Worm (Caenorhabditis elegans) whole organism, late embryonic: Measurements from ENCODE around the gene irld-38.

Source experiments
- F13H6.1 ChIP-seq: sonication (generic microtip); optimal IDR thresholded peaks from 2 replicates; lab custom pipeline; 2016; ENCODE audit warnings: missing genetic modification characterization, missing compliant biosample characterization
- ahr-1 ChIP-seq: sonication (generic microtip); optimal IDR thresholded peaks from 2 replicates; lab custom pipeline; 2016; ENCODE audit warnings: missing genetic modification characterization, missing compliant biosample characterization
- ceh-6 ChIP-seq: fragments of 200-800 bp; sonication (Bioruptor generic); optimal IDR thresholded peaks from 2 replicates; lab custom pipeline; 2018; ENCODE audit warnings: mild to moderate bottlenecking, missing genetic modification characterization, missing compliant biosample characterization
- elt-2 ChIP-seq: sonication (generic microtip); optimal IDR thresholded peaks from 2 replicates; lab custom pipeline; 2016; ENCODE audit warnings: missing genetic modification reagents, missing genetic modification characterization, missing compliant biosample characterization
- ets-4 ChIP-seq: sonication (generic microtip); optimal IDR thresholded peaks from 2 replicates; lab custom pipeline; 2016; ENCODE audit warnings: missing genetic modification characterization, missing compliant biosample characterization
- eyg-1 ChIP-seq: sonication (generic microtip); optimal IDR thresholded peaks from 2 replicates; lab custom pipeline; 2016; ENCODE audit warnings: missing genotype, missing genetic modification characterization, missing compliant biosample characterization
- madf-2 ChIP-seq: sonication (generic microtip); optimal IDR thresholded peaks from 2 replicates; lab custom pipeline; 2017; ENCODE audit warnings: missing genetic modification characterization, missing compliant biosample characterization
- npax-4 ChIP-seq: sonication (generic microtip); optimal IDR thresholded peaks from 2 replicates; lab custom pipeline; 2016; ENCODE audit warnings: missing genetic modification characterization, missing compliant biosample characterization
- pat-9 ChIP-seq: fragments of 200-800 bp; sonication (Bioruptor generic); optimal IDR thresholded peaks from 2 replicates; lab custom pipeline; 2018; ENCODE audit warnings: mild to moderate bottlenecking, missing genetic modification characterization, moderate library complexity, missing compliant biosample characterization
- ref-2 ChIP-seq: sonication (generic microtip); optimal IDR thresholded peaks from 2 replicates; lab custom pipeline; 2016; ENCODE audit warnings: missing genetic modification characterization, missing compliant biosample characterization
- tbx-2 ChIP-seq: sonication (generic microtip); optimal IDR thresholded peaks from 2 replicates; lab custom pipeline; 2016; ENCODE audit warnings: missing genetic modification characterization, missing compliant biosample characterization
- unc-3 ChIP-seq, 2 experiments: fragments of 200-800 bp in 1 of 2; sonication (Bioruptor generic) in 1 of 2; sonication (generic microtip) in 1 of 2; conservative IDR thresholded peaks in 1 of 2; optimal IDR thresholded peaks in 1 of 2; 2 replicates each; pipeline versions ENCODE4 v1.3.6 to Lab custom; 2016 to 2022; ENCODE audit warnings: missing compliant biosample characterization in 2 of 2, missing genetic modification characterization in 2 of 2, missing genetic modification reagents in 1 of 2
- unc-42 ChIP-seq: sonication (generic microtip); optimal IDR thresholded peaks from 2 replicates; lab custom pipeline; 2016; ENCODE audit warnings: missing genotype, missing genetic modification characterization, missing compliant biosample characterization
- unc-86 ChIP-seq: sonication (generic microtip); optimal IDR thresholded peaks from 2 replicates; lab custom pipeline; 2016; ENCODE audit warnings: missing genetic modification characterization, missing compliant biosample characterization

DNA sequence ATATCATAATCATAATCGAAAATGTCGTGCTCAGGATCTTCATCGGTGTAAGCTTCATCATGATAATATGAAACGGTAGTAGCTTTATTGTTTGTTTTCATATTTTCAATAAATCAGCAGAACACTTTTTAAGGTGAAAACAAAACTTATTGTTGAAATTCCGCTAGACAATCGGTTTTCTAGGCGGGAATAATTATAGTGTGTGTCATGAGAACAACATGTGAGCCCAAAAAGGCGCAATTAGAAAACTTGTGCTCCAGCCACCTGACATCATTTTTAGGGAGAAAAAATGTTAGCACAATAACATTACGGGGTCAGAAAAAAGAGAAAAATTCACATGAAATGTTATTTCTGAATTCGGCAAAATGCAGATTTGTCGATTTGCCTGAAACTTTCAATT, 2.0 kb upstream of the irld-38 start, which contains the start of gene srw-8:
- no peak for TF ChIP-seq madf-2 (tag; lab: Kevin White, UChicago)
- TF ChIP-seq npax-4 (tag; lab: Kevin White, UChicago), result no peak
- no peak for TF ChIP-seq ceh-6
- TF ChIP-seq unc-86 (tag; lab: Kevin White, UChicago), result no peak
- no peak for TF ChIP-seq ref-2 (tag; lab: Kevin White, UChicago)
- no peak for TF ChIP-seq unc-42 (tag; lab: Kevin White, UChicago)
- no peak for TF ChIP-seq ets-4 (tag; lab: Kevin White, UChicago)
- TF ChIP-seq pat-9 (tag; lab: Kevin White, UChicago), result no peak
- no peak for TF ChIP-seq F13H6.1 (tag; lab: Kevin White, UChicago)
- no peak for TF ChIP-seq tbx-2
- TF ChIP-seq unc-3 (GFP tag; conservative IDR thresholded peaks at IDR 0.05; lab: Robert Waterston, UW), result no peak
- no peak for TF ChIP-seq unc-3 (tag; optimal IDR thresholded peaks at IDR 0.05; lab: Kevin White, UChicago)
- no peak for TF ChIP-seq eyg-1
- TF ChIP-seq elt-2 (tag; lab: Kevin White, UChicago), result no peak
- TF ChIP-seq ahr-1 (tag; lab: Kevin White, UChicago), result no peak
